Fruit fly (Drosophila melanogaster) S2 (cell line): ENCODE results near the gene Pnn.

ENCODE experiments used
- CG8478 ChIP-seq: fragments of >200 bp; optimal IDR thresholded peaks from 2 replicates; lab custom pipeline; 2018
- CTCF ChIP-seq, 2 experiments: fragments of >200 bp; optimal IDR thresholded peaks; 2 replicates each; lab custom pipeline; 2018

The Pnn gene

DNA sequence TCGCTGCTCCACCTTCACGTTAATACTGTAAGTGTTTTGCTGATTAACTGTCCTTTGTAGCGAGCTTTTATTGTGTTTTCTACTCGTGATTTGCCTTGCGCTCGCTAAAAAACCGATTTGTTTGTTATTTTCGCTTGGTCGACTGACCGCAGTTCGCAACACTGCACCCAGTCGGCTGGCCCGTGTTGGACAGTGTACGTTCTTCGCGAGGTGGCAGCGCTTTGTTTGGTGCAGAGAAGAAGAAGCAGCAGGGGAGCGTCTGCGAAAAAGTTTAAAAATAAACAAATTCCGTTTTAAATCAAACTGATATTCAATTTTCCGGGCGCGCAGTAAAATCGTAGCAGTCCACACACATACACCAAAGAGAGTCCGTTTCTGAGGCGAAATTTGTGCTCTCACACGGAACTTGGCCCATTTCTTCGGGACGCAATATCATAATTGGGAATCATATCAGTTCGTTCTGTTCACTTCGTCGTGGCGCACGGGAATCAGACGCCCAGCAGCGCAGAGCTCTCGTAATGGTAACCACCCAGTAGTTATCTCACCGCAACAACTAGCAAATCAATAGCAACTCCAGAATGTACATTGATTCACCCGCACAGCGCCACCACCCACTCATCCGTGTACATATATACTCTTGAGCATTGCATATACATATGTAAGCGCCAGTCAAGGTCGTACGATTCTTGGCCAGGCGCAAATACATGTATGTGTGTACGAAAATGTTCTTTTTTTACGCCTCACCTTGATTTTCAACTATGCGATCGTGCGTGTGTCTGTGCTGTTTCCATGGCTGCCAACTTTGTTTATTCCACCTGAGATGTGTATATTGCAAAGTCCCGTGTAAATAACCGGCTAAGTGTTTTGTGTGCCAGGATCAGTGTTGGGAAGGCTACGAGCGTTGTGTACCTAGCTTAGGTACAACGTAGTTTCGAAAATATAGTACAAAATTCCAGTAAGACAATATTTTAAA, 27.2 kb downstream of the Pnn start, which contains the start of gene Naa80:
Gene Naa80 (plus strand): TSS at position 215 of the 973 bp plus-strand sequence.
- TF ChIP-seq CG8478 (lab: Kevin White, UChicago) (no peak), CTCF (optimal IDR thresholded peaks at IDR 0.05; lab: Kevin White, UChicago) (peak in 1 of 2 experiments; percentile 16)

DNA sequence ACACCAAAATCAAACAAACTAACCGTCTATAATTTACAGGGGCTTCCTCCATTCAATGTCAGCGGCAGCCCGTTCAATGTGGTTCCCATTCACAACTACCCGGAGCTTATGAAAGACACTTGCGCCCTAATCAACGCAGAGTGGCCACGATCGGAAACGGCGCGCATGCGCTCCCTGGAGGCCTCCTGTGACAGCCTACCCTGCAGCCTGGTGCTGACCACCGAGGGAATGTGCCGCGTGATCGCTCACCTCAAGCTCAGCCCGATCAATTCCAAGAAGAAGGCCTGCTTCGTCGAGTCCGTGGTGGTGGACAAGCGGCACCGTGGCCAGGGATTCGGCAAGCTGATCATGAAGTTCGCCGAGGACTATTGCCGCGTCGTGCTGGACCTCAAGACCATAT, 28.2 kb downstream of the Pnn start, which contains the start of gene MED6:
Gene MED6 (minus strand): TSS at position 101 of the 400 bp plus-strand sequence.
- no peak for TF ChIP-seq CG8478 (lab: Kevin White, UChicago)

DNA sequence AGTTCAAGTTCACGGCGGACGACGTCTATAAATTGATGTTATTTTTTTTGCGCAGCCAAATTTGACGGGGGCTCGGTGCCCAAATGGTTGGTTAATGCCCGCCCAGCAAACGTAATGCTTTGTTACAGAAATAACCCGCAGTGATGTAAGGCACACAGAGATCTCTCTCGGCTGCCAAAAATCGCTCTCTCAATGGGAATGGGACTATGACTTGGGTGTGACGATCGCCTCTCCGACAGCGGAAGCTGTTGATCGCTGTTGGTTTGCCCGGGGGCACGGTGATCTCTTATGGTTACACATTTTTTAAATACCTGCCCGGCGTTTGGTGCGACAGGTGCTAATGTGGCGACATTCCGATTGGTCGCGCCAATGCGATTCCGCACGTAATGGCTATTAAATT, 29.4 kb downstream of the Pnn start:
- TF ChIP-seq CTCF (optimal IDR thresholded peaks at IDR 0.05; lab: Kevin White, UChicago) (no peak), CG8478 (lab: Kevin White, UChicago) (no peak)

DNA sequence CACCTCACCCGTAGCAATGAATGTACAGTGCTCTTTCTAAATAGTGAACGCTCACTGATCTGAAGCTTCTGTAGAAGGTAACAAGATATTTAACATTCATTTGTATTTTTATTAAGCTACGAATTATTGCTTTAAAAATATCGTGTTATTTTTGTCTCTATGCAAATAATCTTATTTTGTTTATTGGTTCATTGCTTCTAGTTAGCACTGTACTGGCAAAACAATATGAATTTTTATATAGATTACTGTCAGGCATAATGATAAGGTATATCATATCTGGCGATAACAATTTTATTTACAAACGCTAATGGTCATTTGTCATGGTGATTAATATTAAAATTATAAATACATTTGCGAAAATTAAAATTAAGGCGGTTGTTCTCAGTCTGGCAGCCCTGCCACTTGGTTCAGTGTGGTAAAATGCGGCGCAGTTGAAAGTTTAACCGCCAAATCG, 30.8 kb downstream of the Pnn start, which contains the start of gene CG9471:
Gene CG9471 (minus strand): TSS at position 24 of the 454 bp plus-strand sequence.
- TF ChIP-seq CTCF (optimal IDR thresholded peaks at IDR 0.05; lab: Kevin White, UChicago) (no peak), CG8478 (lab: Kevin White, UChicago) (no peak)

DNA sequence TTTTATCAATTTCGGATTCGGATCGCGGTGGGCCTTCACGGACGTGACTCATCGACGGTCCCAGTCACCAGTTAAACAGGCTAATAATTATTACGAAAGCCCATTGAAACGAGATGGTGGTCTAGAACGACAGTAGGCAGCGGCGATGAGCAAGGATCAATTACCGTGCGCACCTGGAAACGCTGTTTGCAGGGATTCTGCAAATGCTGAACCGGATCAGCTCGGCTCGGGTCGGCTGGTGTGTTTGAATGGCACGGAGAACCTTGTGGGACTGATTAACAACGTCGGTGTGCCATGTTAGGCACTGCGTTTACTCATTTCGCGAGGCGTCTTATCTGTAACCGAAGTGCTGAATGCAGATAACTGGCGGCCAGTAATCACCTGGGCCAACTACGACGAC, 33.4 kb downstream of the Pnn start, which contains the start of gene Whamy:
Gene Whamy (minus strand): TSS at position 273 of the 400 bp plus-strand sequence.
- no peak for TF ChIP-seq CG8478 (lab: Kevin White, UChicago)
- no peak for TF ChIP-seq CTCF (optimal IDR thresholded peaks at IDR 0.05; lab: Kevin White, UChicago)

DNA sequence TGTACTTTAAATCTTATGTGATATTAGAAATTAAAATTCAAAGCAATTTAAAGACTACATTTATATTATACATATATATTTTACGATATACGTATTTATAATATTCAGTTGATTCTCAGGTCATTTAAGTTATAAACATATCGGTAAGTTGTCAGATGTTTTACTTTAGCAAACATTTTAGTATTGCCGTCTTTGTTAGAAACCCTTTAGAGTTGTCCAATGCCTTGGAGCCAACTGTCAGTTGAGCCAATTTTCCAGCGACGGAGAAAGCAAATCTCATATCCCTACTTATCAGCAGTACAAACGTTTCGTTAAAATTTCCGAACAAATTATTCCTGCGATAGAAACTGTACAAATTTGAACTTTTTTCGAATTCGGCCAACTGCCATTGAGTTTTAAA, 34.1 kb downstream of the Pnn start, which contains the start of gene topi:
Gene topi (plus strand): TSS at position 301 of the 400 bp plus-strand sequence.
- TF ChIP-seq CTCF (optimal IDR thresholded peaks at IDR 0.05; lab: Kevin White, UChicago) (no peak), CG8478 (lab: Kevin White, UChicago) (no peak)

DNA sequence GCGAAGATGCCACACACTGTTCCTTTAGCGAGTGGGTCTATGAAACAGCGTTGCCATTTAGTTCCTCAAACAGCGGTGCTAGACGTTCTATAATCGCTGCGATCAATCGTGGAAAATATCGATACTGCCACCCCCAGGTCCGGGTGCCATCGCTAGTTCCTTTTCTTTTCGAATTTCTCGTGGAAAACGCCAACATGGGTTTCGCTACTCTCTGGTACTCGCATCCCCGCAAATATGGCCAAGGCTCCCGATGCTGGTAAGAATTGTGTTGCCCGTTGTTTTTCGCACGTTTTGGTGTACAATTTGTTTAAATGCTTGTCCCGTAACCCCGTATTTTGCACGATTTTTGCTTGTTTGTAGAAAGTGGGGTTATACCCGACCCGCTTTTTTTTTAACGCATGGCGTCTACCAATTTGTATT, 37.3 kb downstream of the Pnn start, which contains the start of gene RpS29:
Gene RpS29 (plus strand): TSS at position 102 of the 420 bp plus-strand sequence.
- TF ChIP-seq CTCF (optimal IDR thresholded peaks at IDR 0.05; lab: Kevin White, UChicago) = peak; percentile 60 to 70
- TF ChIP-seq CG8478 (lab: Kevin White, UChicago) = no peak

DNA sequence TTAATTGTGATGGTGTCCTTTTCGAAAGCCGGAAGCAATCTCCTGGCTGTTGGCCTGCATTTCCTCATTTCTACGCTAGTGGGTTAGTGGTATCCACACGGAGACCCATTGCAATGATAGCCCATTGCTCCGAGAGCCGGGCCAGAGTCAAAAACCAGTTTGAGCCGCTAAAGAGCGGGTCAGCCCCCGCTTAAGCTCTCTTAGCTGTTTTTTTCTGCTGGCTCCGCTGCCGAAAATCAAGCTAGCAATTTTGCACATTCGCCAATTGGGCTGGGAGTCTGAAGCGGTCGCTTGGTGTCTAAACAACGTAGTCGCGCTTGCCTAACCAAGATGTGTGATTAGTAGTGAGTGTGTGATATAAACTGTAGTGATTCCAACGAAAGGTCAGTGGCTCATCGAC, 39.1 kb downstream of the Pnn start, which contains the start of gene CG12947:
Gene CG12947 (plus strand): TSS at position 301 of the 400 bp plus-strand sequence.
- TF ChIP-seq CTCF (optimal IDR thresholded peaks at IDR 0.05; lab: Kevin White, UChicago) (no peak), CG8478 (lab: Kevin White, UChicago) (no peak)

DNA sequence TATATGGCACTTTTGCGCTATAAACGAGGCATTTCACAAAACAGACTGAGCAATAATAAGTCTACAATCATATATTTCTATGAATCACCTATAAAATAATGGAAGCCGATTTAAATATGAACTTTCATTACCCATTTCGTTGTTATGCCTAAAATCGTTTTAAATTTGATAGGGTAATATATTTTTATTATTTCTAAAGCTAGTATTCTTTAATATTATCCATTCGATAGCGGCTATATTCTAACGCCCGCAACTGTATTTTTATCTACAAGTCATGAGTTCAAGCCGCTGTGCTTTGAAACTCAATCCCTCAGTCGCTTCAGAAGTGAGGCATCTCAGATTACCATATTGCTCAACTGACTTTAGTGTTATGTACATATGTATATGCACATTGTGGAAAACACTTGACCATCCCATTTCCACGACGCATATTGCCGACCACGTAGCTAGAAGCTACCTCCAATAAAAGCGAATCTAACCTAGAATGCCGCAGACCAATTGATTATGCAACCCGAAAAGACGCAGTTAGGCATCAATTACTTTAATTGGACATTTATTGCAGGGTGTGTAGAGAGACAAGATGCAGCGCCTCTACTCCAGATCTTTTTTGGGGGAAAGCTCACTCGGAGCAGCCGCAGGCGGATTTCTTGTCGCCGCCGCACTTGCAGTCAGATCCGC, 42.7 kb downstream of the Pnn start:
- TF ChIP-seq CTCF (optimal IDR thresholded peaks at IDR 0.05; lab: Kevin White, UChicago) = no peak
- no peak for TF ChIP-seq CG8478 (lab: Kevin White, UChicago)

DNA sequence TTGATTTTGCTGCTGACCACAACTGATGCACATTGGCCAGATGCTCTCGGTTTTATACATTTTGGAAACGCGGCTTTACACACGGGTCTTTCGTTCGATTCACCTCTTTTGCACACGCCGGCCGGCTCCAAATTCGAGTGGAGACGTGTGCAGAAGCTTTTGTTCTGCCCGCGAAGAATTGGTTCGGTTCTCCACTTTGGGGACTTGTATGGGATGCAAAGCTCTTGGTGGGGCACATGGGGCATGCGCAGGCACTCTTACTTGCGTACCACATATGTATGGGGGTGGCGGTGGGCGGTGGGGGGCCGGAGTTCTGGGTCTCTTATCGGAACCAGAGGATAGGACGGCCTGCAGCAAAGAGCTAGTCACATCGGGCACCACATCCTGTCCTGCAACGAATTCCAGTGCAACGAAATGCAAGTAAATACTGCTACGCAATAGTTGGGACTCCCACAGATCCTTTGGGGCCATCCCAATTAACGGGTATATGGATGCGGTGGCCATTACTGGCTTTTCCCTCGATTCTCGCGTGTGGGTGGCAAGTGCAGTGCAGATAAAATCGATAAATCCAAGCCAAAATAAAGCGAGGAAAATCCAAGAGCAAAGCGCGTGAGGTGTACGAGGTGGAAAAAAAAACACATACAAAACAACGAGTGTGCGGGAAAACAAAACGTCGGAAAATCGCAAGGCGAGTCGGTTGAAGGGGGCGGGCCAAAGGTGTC, 43.8 kb downstream of the Pnn start, which contains the start of the genes MtnA and CG8500:
Gene MtnA (minus strand): TSS at position 30 of the 722 bp plus-strand sequence.
Gene CG8500 (plus strand): TSS at position 313 of the 722 bp plus-strand sequence.
- TF ChIP-seq CG8478 (lab: Kevin White, UChicago) (no peak), CTCF (optimal IDR thresholded peaks at IDR 0.05; lab: Kevin White, UChicago) (no peak)

DNA sequence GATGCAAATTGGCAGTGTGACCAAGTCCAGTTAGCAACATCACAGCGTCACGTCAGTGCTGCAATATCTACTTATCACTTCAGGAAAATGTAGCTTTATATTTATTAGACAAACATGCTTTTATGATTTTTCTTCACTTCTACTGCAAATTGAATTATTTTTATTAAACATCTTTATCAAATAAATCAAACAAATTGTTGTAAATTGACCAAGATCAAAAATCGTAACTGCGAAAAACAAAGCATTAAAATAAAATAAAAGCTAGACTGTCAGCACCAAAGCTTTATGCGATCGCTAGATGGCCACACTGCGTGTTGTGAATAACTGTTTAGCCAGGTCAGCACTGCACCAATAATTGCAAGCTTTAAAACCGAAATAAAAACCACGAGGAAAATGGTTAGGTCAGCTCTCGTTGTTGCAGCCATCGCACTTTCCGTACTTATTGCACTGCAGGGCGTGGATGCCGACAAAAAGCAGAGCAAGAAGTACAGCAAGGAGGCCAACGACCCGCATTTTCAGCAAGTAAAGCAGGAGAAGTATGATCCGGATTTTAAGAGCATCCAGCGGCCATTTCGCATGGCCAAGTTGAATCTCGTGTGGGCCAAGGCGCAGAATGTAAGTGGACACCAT, 50.6 kb downstream of the Pnn start, which contains the start of the genes CG12945 and CG8507:
Gene CG12945 (minus strand): TSS at position 45 of the 630 bp plus-strand sequence.
Gene CG8507 (plus strand): TSS at position 307 of the 630 bp plus-strand sequence.
- TF ChIP-seq CTCF (optimal IDR thresholded peaks at IDR 0.05; lab: Kevin White, UChicago) (no peak), CG8478 (lab: Kevin White, UChicago) (no peak)
